Worm (Caenorhabditis elegans): ENCODE results near the gene C01G6.9.

C01G6.9 gene

DNA sequence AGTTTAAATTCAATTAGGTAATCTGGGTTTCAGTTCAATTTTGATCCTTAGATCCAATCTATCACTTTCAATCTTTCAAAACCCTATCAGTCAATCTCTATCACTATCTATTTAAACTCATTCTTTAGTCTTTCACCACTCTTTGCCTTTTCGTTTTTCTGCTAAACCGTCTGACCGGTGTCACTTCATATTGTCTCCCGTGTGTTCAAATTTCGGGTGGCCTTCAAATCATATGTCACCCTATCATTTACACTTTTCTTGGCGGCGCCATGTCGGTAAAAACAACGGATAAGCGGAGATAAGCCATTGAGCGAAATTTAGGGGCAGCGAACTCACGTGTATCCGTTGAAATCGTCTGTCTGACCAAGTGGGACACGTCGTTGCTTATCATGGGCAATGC is 48.3 kb upstream of the C01G6.9 start (continued):
- no peak for TF ChIP-seq duxl-1 (tag; optimal IDR thresholded peaks at IDR 0.05; ENCODE audit: poor library complexity)
- TF ChIP-seq nhr-28 (tag; optimal IDR thresholded peaks at IDR 0.05): peak; percentile 82
- TF ChIP-seq mxl-3 (GFP tag; optimal IDR thresholded peaks at IDR 0.05): peak; percentile 83
- TF ChIP-seq nhr-25 (tag; optimal IDR thresholded peaks at IDR 0.05; ENCODE audit: borderline replicate concordance, insufficient read depth): peak; percentile 1

DNA sequence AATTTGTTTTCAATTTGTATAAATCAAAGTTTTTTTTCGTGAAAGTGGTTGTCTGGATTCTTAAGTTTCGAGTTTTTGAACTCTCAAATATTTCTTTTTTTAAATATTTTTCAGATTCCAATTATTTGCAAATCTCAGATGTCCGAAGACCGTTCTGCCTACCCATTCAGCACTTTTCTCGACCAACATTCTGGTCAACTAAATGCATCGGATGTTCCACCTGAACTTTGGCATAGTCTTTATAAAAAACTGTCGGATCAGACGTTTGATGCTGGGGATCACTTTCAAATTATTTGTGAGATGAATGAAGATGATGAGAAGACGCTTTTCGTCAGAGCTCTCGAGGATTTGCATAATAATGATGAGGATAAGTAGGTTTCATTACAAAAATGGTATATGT is 43.2 kb upstream of the C01G6.9 start, which contains the start of gene ttll-12:
TSS of gene ttll-12 (plus strand) at position 139 of the 400 bp plus-strand sequence.
- no peak for TF ChIP-seq nhr-41 (GFP tag; IDR thresholded peaks at IDR 0.05)
- no peak for TF ChIP-seq nhr-48 (tag; optimal IDR thresholded peaks at IDR 0.05)
- no peak for TF ChIP-seq dve-1 (tag; optimal IDR thresholded peaks at IDR 0.05; ENCODE audit: insufficient read depth)

DNA sequence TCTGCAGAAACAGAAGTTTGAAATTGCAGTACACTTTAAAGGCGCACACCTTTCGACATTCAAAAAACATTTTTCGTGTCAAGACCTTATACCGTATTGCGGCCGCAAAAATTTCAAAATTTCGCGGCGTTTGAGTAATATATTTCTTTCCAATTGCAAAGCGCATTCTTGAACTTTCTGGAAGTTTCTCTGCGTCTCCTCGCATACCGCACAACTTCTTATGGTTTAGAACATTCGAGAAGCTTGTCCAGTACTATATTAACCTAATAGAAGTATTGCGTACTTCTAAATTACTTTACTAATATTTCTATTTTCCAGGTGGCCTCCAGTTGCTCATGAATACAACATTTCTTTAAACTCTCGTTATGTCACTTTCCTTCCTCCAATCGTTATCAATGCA is 41.0 kb upstream of the C01G6.9 start:
- no peak for TF ChIP-seq ZK546.5 (tag; optimal IDR thresholded peaks at IDR 0.05)
- TF ChIP-seq ceh-44 (GFP tag; IDR thresholded peaks at IDR 0.05): no peak
- peak; percentile 12 for TF ChIP-seq mxl-3 (GFP tag; optimal IDR thresholded peaks at IDR 0.05)
- peak; percentile 59; the same call in 1 of the 2 replicates for TF ChIP-seq mdt-29 (GFP tag; IDR thresholded peaks at IDR 0.05)
- no peak for TF ChIP-seq hlh-11 (tag; optimal IDR thresholded peaks at IDR 0.05)
- no peak for TF ChIP-seq skn-1 (tag; optimal IDR thresholded peaks at IDR 0.05)
- no peak for TF ChIP-seq R02D3.7 (tag; optimal IDR thresholded peaks at IDR 0.05)
- no peak for TF ChIP-seq Y105C5A.15 (GFP tag; IDR thresholded peaks at IDR 0.05)
- no peak for TF ChIP-seq ceh-32 (tag; optimal IDR thresholded peaks at IDR 0.05; ENCODE audit: poor library complexity)
- TF ChIP-seq unc-62 (GFP tag; optimal IDR thresholded peaks at IDR 0.05 in 1 of 2): no peak
- TF ChIP-seq unc-62 (tag; optimal IDR thresholded peaks at IDR 0.05): no peak
- no peak for TF ChIP-seq arid-1 (GFP tag; conservative IDR thresholded peaks at IDR 0.05)
- TF ChIP-seq lin-1 (GFP tag; IDR thresholded peaks at IDR 0.05): no peak

DNA sequence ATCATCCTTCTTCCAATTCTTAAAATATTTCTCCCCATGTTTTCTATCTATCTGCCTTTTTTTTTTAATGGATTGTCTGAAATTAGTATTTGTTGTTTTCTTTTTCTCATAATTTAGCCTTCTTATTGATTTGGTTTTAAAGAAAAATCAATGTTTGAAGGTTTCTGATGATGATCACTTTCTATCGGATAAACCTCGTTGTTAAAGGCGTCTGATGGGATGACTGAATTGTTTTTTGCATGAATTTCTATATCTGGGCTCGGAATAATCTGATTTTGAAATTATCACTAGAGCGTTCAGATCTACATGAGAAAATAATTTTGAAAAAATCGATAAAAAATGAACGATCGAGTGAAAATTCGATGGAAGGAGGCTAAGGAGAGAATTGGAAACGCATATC is 38.1 kb upstream of the C01G6.9 start, which contains the start of gene scp-1:
TSS of gene scp-1 (plus strand) at position 301 of the 400 bp plus-strand sequence.
- TF ChIP-seq hlh-11 (tag; optimal IDR thresholded peaks at IDR 0.05) (no peak), T26A8.4 (GFP tag; IDR thresholded peaks at IDR 0.05) (no peak), ceh-28 (tag; optimal IDR thresholded peaks at IDR 0.05) (peak; percentile 4), saeg-2 (GFP tag; IDR thresholded peaks at IDR 0.05) (no peak), F37D6.2 (tag; optimal IDR thresholded peaks at IDR 0.05) (no peak), php-3 (GFP tag; IDR thresholded peaks at IDR 0.05) (no peak), mdl-1 (tag; optimal IDR thresholded peaks at IDR 0.05) (no peak), F10B5.3 (tag; optimal IDR thresholded peaks at IDR 0.05) (no peak)

DNA sequence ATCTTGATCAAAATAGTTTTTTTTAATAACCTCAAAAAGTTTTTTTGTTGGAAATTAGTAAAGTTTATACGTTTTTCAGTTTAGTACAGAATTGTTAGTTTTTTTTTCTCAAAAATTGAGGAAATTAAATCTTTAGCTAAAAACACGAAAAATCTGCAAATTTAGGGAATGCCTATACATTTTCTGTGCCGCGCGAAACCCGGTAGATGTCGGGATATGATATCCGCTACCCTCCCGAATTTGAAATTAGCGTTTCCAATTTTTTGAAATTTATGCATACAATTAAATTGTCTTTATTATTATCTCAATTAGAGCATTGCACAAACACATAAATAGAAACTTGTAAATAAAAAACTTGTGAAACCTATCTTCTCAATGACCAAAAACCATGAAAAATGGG is 37.4 kb upstream of the C01G6.9 start:
- TF ChIP-seq zfp-2 (tag; optimal IDR thresholded peaks at IDR 0.05): no peak
- TF ChIP-seq T20F7.1 (GFP tag; optimal IDR thresholded peaks at IDR 0.05): no peak
- no peak for TF ChIP-seq php-3 (GFP tag; IDR thresholded peaks at IDR 0.05)
- no peak for TF ChIP-seq nhr-10 (tag; optimal IDR thresholded peaks at IDR 0.05)
- TF ChIP-seq snpc-4 (tag; optimal IDR thresholded peaks at IDR 0.05): no peak
- no peak for TF ChIP-seq lsy-2 (tag; optimal IDR thresholded peaks at IDR 0.05)
- no peak for TF ChIP-seq fkh-10 (GFP tag; optimal IDR thresholded peaks at IDR 0.05)
- TF ChIP-seq hif-1 (tag; optimal IDR thresholded peaks at IDR 0.05): no peak
- TF ChIP-seq jun-1 (tag; optimal IDR thresholded peaks at IDR 0.05): no peak
- TF ChIP-seq spr-3 (GFP tag; optimal IDR thresholded peaks at IDR 0.05): no peak
- TF ChIP-seq tag-97 (GFP tag; IDR thresholded peaks at IDR 0.05): no peak
- no peak for TF ChIP-seq madf-9 (GFP tag; conservative IDR thresholded peaks at IDR 0.05)
- no peak for TF ChIP-seq mes-2 (tag; optimal IDR thresholded peaks at IDR 0.05; ENCODE audit: poor library complexity, severe bottlenecking)
- no peak for TF ChIP-seq unc-62 (GFP tag; optimal IDR thresholded peaks at IDR 0.05 in 1 of 2)
- TF ChIP-seq unc-62 (tag; optimal IDR thresholded peaks at IDR 0.05): no peak
- no peak for TF ChIP-seq mxl-3 (GFP tag; optimal IDR thresholded peaks at IDR 0.05)
